Worm (Caenorhabditis elegans) whole organism, L3 larva: ENCODE data around the gene K08F8.15.

Source experiments
- ZK546.5 ChIP-seq: sonication (generic microtip); optimal IDR thresholded peaks from 2 replicates; lab custom pipeline; 2017; ENCODE audit warnings: missing biosample characterization, missing genetic modification characterization
- ceh-16 ChIP-seq: sonication (generic microtip); optimal IDR thresholded peaks from 2 replicates; lab custom pipeline; 2017; ENCODE audit warnings: missing biosample characterization, missing genetic modification characterization
- ceh-28 ChIP-seq: fragments of 150-350 bp; optimal IDR thresholded peaks from 2 replicates; lab custom pipeline; 2014; ENCODE audit warnings: missing biosample characterization, missing genetic modification reagents, missing genetic modification characterization
- egl-5 ChIP-seq: fragments of 150-350 bp; optimal IDR thresholded peaks from 2 replicates; lab custom pipeline; 2017; ENCODE audit warnings: missing biosample characterization, missing genetic modification reagents, missing genetic modification characterization, inconsistent platforms
- elt-1 ChIP-seq: fragments of 150-350 bp; optimal IDR thresholded peaks from 2 replicates; lab custom pipeline; 2014; ENCODE audit warnings: missing biosample characterization, missing genetic modification characterization
- elt-2 ChIP-seq: sonication (generic microtip); optimal IDR thresholded peaks from 2 replicates; lab custom pipeline; 2016; ENCODE audit warnings: missing genetic modification reagents, mild to moderate bottlenecking, missing genetic modification characterization, missing compliant biosample characterization
- elt-3 ChIP-seq, 3 experiments: fragments of 150-350 bp in 1 of 3; sonication (generic microtip) in 2 of 3; optimal IDR thresholded peaks; 2 replicates in 2 of 3; 4 replicates in 1 of 3; lab custom pipeline; 2014 to 2017; ENCODE audit warnings: missing biosample characterization in 3 of 3, missing genetic modification characterization in 3 of 3
- eor-1 ChIP-seq, 2 experiments: fragments of 150-350 bp; optimal IDR thresholded peaks; 2 replicates each; lab custom pipeline; 2014 to 2018; ENCODE audit warnings: missing biosample characterization in 2 of 2, missing genetic modification characterization in 2 of 2
- fkh-10 ChIP-seq: sonication (generic microtip); optimal IDR thresholded peaks from 2 replicates; lab custom pipeline; 2017; ENCODE audit warnings: missing biosample characterization, missing genetic modification reagents, missing genetic modification characterization
- fos-1 ChIP-seq: fragments of 150-350 bp; optimal IDR thresholded peaks from 2 replicates; lab custom pipeline; 2014; ENCODE audit warnings: missing biosample characterization, missing genetic modification characterization
- hmg-11 ChIP-seq: sonication (generic microtip); optimal IDR thresholded peaks from 2 replicates; lab custom pipeline; 2016; ENCODE audit warnings: missing genetic modification characterization, missing compliant biosample characterization
- jun-1 ChIP-seq: fragments of 150-350 bp; optimal IDR thresholded peaks from 2 replicates; lab custom pipeline; 2014; ENCODE audit warnings: missing biosample characterization, missing genetic modification reagents, missing genetic modification characterization
- lin-15B ChIP-seq: fragments of 150-350 bp; optimal IDR thresholded peaks from 2 replicates; lab custom pipeline; 2014; ENCODE audit warnings: missing biosample characterization, missing genetic modification characterization
- lin-39 ChIP-seq: fragments of 150-350 bp; optimal IDR thresholded peaks from 2 replicates; lab custom pipeline; 2018; ENCODE audit warnings: missing biosample characterization, missing genetic modification reagents, missing genetic modification characterization
- lsy-12 ChIP-seq: sonication (generic microtip); optimal IDR thresholded peaks from 2 replicates; lab custom pipeline; 2016; ENCODE audit warnings: mild to moderate bottlenecking, missing genetic modification characterization, missing compliant biosample characterization
- mdl-1 ChIP-seq: fragments of 150-350 bp; optimal IDR thresholded peaks from 2 replicates; lab custom pipeline; 2014; ENCODE audit warnings: missing biosample characterization, missing genetic modification characterization
- mml-1 ChIP-seq: fragments of 150-350 bp; sonication (generic microtip); optimal IDR thresholded peaks from 3 replicates; lab custom pipeline; 2014; ENCODE audit warnings: missing biosample characterization, missing genetic modification characterization
- nhr-11 ChIP-seq: fragments of 150-350 bp; optimal IDR thresholded peaks from 2 replicates; lab custom pipeline; 2014; ENCODE audit warnings: missing biosample characterization, missing genetic modification characterization
- nhr-12 ChIP-seq: fragments of 150-350 bp; optimal IDR thresholded peaks from 2 replicates; lab custom pipeline; 2014; ENCODE audit warnings: missing biosample characterization, missing genetic modification characterization
- nhr-23 ChIP-seq: fragments of 150-350 bp; optimal IDR thresholded peaks from 2 replicates; lab custom pipeline; 2014; ENCODE audit warnings: missing biosample characterization, missing genetic modification reagents, missing genetic modification characterization
- nhr-25 ChIP-seq: sonication (generic microtip); optimal IDR thresholded peaks from 2 replicates; lab custom pipeline; 2017; ENCODE audit warnings: missing biosample characterization, missing genetic modification characterization
- nhr-28 ChIP-seq: fragments of 150-350 bp; optimal IDR thresholded peaks from 2 replicates; lab custom pipeline; 2014; ENCODE audit warnings: missing biosample characterization, missing genetic modification characterization
- nhr-43 ChIP-seq: sonication (generic microtip); optimal IDR thresholded peaks from 2 replicates; lab custom pipeline; 2016; ENCODE audit warnings: mild to moderate bottlenecking, missing genetic modification characterization, missing compliant biosample characterization; ENCODE audit not compliant: poor library complexity, severe bottlenecking
- nhr-67 ChIP-seq: fragments of 150-350 bp; optimal IDR thresholded peaks from 2 replicates; lab custom pipeline; 2014; ENCODE audit warnings: missing biosample characterization, missing genetic modification characterization
- nhr-76 ChIP-seq: fragments of 150-350 bp; sonication (generic microtip); optimal IDR thresholded peaks from 5 replicates; lab custom pipeline; 2014; ENCODE audit warnings: missing biosample characterization, missing genetic modification characterization
- nhr-77 ChIP-seq: fragments of 150-350 bp; optimal IDR thresholded peaks from 2 replicates; lab custom pipeline; 2014; ENCODE audit warnings: missing biosample characterization, missing genetic modification characterization
- pha-4 ChIP-seq: fragments of 150-350 bp; optimal IDR thresholded peaks from 2 replicates; lab custom pipeline; 2014; ENCODE audit warnings: missing biosample characterization, missing genetic modification reagents, missing genetic modification characterization
- skn-1 ChIP-seq: fragments of 150-350 bp; optimal IDR thresholded peaks from 2 replicates; lab custom pipeline; 2014; ENCODE audit warnings: missing biosample characterization, missing genetic modification characterization
- tbx-2 ChIP-seq: sonication (generic microtip); optimal IDR thresholded peaks from 2 replicates; lab custom pipeline; 2016; ENCODE audit warnings: mild to moderate bottlenecking, missing genetic modification characterization, missing compliant biosample characterization
- unc-39 ChIP-seq: sonication (generic microtip); optimal IDR thresholded peaks from 4 replicates; lab custom pipeline; 2017; ENCODE audit warnings: missing biosample characterization, missing genetic modification characterization
- unc-62 ChIP-seq: fragments of 150-350 bp; sonication (generic microtip); optimal IDR thresholded peaks from 4 replicates; lab custom pipeline; 2014; ENCODE audit warnings: missing biosample characterization, missing genetic modification reagents, missing genetic modification characterization
- ztf-11 ChIP-seq: fragments of 150-350 bp; optimal IDR thresholded peaks from 2 replicates; lab custom pipeline; 2014; ENCODE audit warnings: missing biosample characterization, missing genetic modification characterization
- ztf-4 ChIP-seq: fragments of 150-350 bp; optimal IDR thresholded peaks from 2 replicates; lab custom pipeline; 2014; ENCODE audit warnings: missing biosample characterization, missing genetic modification characterization

K08F8.15 gene

DNA sequence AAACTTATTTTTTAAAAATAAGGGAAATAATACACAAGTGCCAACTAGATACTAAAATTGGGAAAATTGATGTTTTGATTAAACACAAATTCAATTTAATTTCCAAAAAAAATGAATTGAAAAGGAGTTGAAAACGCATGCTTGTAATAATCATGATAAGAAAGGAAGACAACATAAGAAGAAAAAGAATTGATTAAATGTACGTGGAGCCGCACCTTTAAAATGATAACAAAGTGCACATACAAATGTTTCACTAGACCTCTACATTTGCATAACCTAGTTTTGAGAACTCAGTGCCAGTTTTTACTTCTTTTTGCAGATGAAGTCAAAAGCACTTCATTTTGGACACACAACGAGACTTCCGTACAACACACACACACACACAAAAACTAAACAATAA lies 4.9 kb upstream of the K08F8.15 start:
- TF ChIP-seq pha-4 (tag; lab: Kevin White, UChicago): peak; percentile 20
- TF ChIP-seq nhr-76 (tag; lab: Kevin White, UChicago): no peak
- TF ChIP-seq mml-1 (tag; lab: Kevin White, UChicago): no peak
- TF ChIP-seq elt-2: peak; percentile 56
- no peak for TF ChIP-seq ZK546.5 (tag; lab: Kevin White, UChicago)
- no peak for TF ChIP-seq nhr-67 (tag; lab: Kevin White, UChicago)
- TF ChIP-seq lin-15B (tag; lab: Kevin White, UChicago): no peak
- TF ChIP-seq, all 47 proteins: peak for 2

DNA sequence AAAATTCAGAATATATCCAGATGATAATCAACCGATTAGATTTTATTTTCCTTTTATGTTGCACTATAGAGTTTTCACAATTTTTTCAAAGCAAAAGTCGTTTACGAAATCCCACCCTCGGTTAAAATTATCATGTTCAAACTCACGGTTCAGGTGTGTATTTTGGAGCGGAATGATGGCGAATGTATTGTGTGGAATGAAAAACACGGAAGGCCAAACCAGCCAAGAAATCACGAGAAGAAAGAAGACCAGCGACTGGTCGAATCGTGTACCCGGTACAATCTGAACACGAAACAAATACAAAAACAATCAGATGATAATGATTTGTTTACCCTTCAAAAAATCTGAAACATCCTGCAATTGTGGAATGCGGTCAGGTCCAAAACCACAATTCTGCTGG lies 3.2 kb upstream of the K08F8.15 start:
- TF ChIP-seq nhr-77 (no peak), egl-5 (tag; lab: Kevin White, UChicago) (no peak), elt-1 (tag; lab: Kevin White, UChicago) (no peak), ztf-4 (no peak), unc-39 (tag; lab: Kevin White, UChicago) (no peak), lsy-12 (tag; lab: Kevin White, UChicago) (no peak)

DNA sequence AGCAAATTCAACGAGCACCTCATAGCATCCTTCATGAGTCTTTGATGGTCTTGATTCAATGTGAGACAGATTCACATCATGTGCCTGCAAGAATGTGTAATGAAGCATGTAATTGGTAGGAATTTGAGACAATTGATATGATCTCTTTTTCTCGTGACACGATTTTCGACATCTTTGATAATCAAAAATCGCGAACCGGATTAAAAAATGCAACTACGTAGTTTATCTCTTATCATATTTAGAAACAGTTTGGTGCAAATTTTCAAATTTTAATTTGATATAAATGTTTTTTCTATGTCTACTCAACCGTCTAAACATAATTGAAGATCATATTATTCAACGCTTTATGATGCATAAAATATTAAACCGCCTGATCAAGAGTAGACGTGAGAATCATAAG lies 2.3 kb upstream of the K08F8.15 start:
- no peak for TF ChIP-seq lsy-12 (tag; lab: Kevin White, UChicago)
- no peak for TF ChIP-seq mml-1 (tag; lab: Kevin White, UChicago)
- TF ChIP-seq ztf-4: no peak
- no peak for TF ChIP-seq tbx-2 (tag; lab: Kevin White, UChicago)
- TF ChIP-seq nhr-25 (tag; lab: Kevin White, UChicago): no peak
- no peak for TF ChIP-seq hmg-11 (tag; lab: Kevin White, UChicago)
- no peak for TF ChIP-seq fkh-10 (GFP tag; lab: Kevin White, UChicago)

DNA sequence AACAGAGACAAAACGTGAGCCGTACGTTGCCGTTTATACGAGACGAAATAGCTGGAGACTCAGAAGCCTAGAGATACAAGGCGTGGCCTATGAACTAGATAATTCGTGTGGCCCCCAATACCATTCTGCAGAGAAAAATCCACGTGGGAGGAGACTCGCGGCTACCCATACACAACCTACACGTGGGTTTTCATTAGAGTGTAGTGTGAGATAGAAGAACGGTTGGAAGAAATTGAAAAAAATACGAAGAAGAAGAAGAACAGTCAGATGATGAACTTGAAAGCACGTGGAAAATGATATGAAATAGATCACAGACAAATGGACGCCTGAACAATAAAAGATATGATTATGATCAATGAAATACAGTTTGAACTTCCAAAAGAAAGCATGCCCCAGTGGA lies 1.5 kb upstream of the K08F8.15 start:
- no peak for TF ChIP-seq lin-39
- no peak for TF ChIP-seq ceh-16
- peak; percentile 2 for TF ChIP-seq lsy-12 (tag; lab: Kevin White, UChicago)
- no peak for TF ChIP-seq ceh-28 (tag; lab: Kevin White, UChicago)
- no peak for TF ChIP-seq ztf-4
- no peak for TF ChIP-seq lin-15B (tag; lab: Kevin White, UChicago)
- no peak for TF ChIP-seq nhr-76 (tag; lab: Kevin White, UChicago)
- TF ChIP-seq eor-1 (tag; optimal IDR thresholded peaks at IDR 0.05; lab: Kevin White, UChicago): no peak
- no peak for TF ChIP-seq ZK546.5 (tag; lab: Kevin White, UChicago)
- no peak for TF ChIP-seq unc-62 (GFP tag; lab: Kevin White, UChicago)
- TF ChIP-seq nhr-77: no peak
- TF ChIP-seq ztf-11 (tag; lab: Kevin White, UChicago): no peak
- peak; percentile 24 for TF ChIP-seq nhr-25 (tag; lab: Kevin White, UChicago)
- no peak for TF ChIP-seq nhr-67 (tag; lab: Kevin White, UChicago)
- no peak for TF ChIP-seq elt-3 (tag; optimal IDR thresholded peaks at IDR 0.05; lab: Kevin White, UChicago)
- no peak for TF ChIP-seq nhr-28 (tag; lab: Kevin White, UChicago)
- TF ChIP-seq elt-1 (tag; lab: Kevin White, UChicago): no peak
- TF ChIP-seq fos-1 (tag; lab: Kevin White, UChicago): no peak
- no peak for TF ChIP-seq jun-1 (tag; lab: Kevin White, UChicago)
- no peak for TF ChIP-seq elt-2
- peak; percentile 70 for TF ChIP-seq nhr-23
- no peak for TF ChIP-seq tbx-2 (tag; lab: Kevin White, UChicago)
- peak; percentile 48 for TF ChIP-seq mdl-1
- peak; percentile 81 for TF ChIP-seq nhr-43
- TF ChIP-seq skn-1: no peak
- TF ChIP-seq nhr-12 (tag; lab: Kevin White, UChicago): no peak
- TF ChIP-seq, all 47 proteins: peak for 5

DNA sequence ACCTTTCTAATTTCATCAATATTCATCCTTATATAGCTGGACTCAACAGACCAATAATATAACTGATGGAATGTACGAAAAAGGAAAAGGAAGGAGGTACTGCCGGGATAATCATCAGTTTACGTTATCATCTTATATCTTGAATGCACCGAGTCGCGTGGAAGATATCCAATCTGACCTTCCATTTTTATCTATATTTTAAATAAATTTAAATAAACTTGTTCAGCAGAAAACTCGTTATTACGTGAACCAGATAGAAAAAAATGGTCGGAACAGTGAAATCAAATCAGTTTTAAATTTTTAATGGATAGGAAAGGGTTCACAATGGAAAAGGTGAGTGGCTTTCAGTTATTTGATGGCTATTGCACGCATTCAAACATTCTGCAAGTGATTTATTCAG lies 288 bp downstream of the K08F8.15 start, which contains the start of gene pah-1:
TSS of gene pah-1 (minus strand) at position 101 of the 400 bp plus-strand sequence.
- TF ChIP-seq fos-1 (tag; lab: Kevin White, UChicago): no peak
- TF ChIP-seq eor-1 (tag; optimal IDR thresholded peaks at IDR 0.05; lab: Kevin White, UChicago): no peak
- TF ChIP-seq ZK546.5 (tag; lab: Kevin White, UChicago): no peak
- no peak for TF ChIP-seq ceh-16
- TF ChIP-seq nhr-11 (tag; lab: Kevin White, UChicago): no peak
- TF ChIP-seq nhr-12 (tag; lab: Kevin White, UChicago): no peak
